Worm (Caenorhabditis elegans): ENCODE measurements around the gene K07F5.22.

DNA sequence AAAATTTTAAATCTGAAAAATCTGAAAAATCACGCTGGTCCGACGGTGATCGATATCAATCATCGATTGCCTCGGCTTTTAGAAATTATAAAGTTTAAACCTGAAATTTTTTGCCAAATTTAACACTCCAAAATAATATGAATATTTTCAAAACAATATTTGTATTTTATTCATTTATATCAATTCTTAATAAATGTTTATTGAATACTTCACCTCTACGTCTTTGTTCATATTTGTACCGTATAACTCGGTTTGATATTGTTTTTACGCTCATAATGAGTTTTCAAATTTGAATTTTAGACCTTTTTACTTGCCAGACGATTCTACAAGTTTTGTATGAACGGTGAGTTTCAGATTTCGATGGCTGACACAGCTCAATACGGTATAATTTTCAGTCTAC is at the start of gene K07F5.22, which contains the start of gene K07F5.15:
- no peak for TF ChIP-seq T22C8.4 (GFP tag; IDR thresholded peaks at IDR 0.05)
- TF ChIP-seq flt-1 (GFP tag; IDR thresholded peaks at IDR 0.05): no peak
- no peak for TF ChIP-seq med-1 (GFP tag; optimal IDR thresholded peaks at IDR 0.05; ENCODE audit: insufficient read depth)
- TF ChIP-seq tab-1 (GFP tag; IDR thresholded peaks at IDR 0.05): no peak

Measured in whole organism, midembryonic.